Worm (Caenorhabditis elegans): Measurements from ENCODE around the gene ebp-3.
"Not testable (repeated sequence)": the region's sequence is repeated elsewhere in the genome, so short reads cannot be mapped to it uniquely, and the experiment has no call there.

Gene ebp-3

DNA sequence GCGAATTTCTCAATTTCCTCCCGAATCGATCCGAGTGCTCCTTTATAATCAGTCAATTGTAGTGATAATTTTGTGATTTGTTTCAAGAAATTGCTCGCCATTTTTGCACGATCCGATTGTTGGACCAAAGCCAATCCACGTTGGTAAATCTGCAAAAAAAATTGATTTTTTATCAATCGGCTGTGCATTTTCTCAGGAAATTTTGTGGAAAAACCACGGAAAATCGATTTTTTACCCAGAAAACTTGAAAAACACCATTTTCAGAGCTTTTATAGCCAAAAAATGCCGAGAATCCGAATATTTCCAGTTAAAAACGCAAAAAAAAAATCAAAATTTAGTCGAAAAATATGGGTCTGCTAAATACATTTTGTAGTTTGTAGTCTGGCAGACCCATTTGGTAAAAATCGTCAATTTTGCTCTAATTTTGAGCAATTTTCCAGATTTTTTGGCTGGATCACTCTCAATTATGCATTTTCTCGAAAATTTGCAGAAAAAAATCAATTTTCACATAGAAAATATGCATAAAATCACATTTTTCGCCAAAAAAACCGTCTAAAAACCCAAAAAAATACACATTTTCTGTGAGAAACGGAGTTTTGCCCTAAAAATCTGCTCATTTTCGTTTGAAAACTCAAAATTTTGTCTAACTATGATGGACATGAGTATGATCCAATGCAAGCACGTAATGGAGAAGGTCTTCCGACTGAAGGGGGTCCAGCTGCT is at the start of gene ebp-3, which contains the start of gene Y59A8B.25:
Gene ebp-3, plus strand, starts transcription at position 673 of the 723 bp plus-strand sequence.
Gene Y59A8B.25, minus strand, starts transcription at position 101 of the 723 bp plus-strand sequence.
- TF ChIP-seq madf-9 (GFP tag; conservative IDR thresholded peaks at IDR 0.05); nhr-6 (tag; optimal IDR thresholded peaks at IDR 0.05); madf-5 (GFP tag; IDR thresholded peaks at IDR 0.05): not testable (repeated sequence)

DNA sequence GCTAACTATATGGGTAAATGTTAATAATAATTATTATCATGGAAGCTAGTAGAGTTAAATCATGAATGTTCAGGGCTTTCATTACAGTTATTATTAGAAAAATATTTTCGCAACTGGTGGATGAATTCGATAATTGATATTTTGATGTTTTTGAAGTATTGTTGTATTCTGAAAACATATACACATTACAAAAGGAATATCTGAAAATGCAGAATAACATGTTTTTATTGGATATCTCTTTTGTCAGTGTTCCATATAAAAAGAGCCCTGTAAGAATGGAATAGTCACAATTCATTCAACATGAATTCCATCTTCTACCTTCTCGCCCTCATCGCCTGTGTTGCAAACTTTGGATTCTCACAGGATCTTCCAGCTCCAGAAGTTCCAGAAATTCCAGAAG is 48.8 kb upstream of the ebp-3 start, which contains the start of gene Y59A8B.19:
Gene Y59A8B.19, plus strand, starts transcription at position 301 of the 400 bp plus-strand sequence.
- not testable (repeated sequence) for TF ChIP-seq dpl-1 (GFP tag; optimal IDR thresholded peaks at IDR 0.05); ztf-7 (tag; optimal IDR thresholded peaks at IDR 0.05); php-3 (GFP tag; IDR thresholded peaks at IDR 0.05)

ce11 chrV:18008680-18009079 is 47.1 kb upstream of the ebp-3 start:
- TF ChIP-seq set-16 (GFP tag; IDR thresholded peaks at IDR 0.05) (peak; percentile 60), dmd-8 (GFP tag; IDR thresholded peaks at IDR 0.05) (no peak), zfp-2 (tag; optimal IDR thresholded peaks at IDR 0.05) (no peak)

- TF ChIP-seq aly-2 (tag; optimal IDR thresholded peaks at IDR 0.05); egl-43 (GFP tag; IDR thresholded peaks at IDR 0.05); daf-19 (GFP tag; conservative IDR thresholded peaks at IDR 0.05): not testable (repeated sequence)
These were observed 45.0 kb upstream of the ebp-3 start, which contains the start of gene Y59A8B.26 for ce11 chrV:18010737-18011136. Gene Y59A8B.26, minus strand, starts transcription at chrV:18010837.

DNA sequence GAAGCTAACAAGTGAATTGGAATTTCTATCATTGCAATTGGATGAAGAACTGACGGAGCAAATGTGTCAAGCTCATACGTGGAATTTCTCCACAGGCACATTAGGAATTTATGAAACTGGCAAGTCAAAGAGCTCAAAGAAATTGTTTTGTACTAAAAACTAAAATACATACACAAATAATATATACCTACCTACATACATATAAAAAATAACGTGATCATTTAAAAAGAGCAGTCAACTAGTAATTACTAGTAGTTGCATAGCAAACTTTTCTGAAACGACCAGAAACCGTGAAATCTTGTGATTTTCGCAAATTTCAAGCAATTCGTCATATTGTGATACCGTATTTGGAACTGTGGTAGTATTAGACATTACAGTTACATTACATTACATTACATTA is 41.7 kb upstream of the ebp-3 start, which contains the start of gene srh-133:
Gene srh-133, minus strand, starts transcription at position 101 of the 400 bp plus-strand sequence.
- no peak for TF ChIP-seq zfp-2 (tag; optimal IDR thresholded peaks at IDR 0.05)
- no peak for TF ChIP-seq fkh-10 (GFP tag; optimal IDR thresholded peaks at IDR 0.05)
- no peak for TF ChIP-seq lin-38 (GFP tag; IDR thresholded peaks at IDR 0.05)

- TF ChIP-seq nhr-6 (tag; optimal IDR thresholded peaks at IDR 0.05) (no peak), Y75B8A.6 (GFP tag; IDR thresholded peaks at IDR 0.05) (no peak), tag-97 (GFP tag; IDR thresholded peaks at IDR 0.05) (no peak), saeg-2 (GFP tag; IDR thresholded peaks at IDR 0.05) (no peak), mdt-29 (GFP tag; IDR thresholded peaks at IDR 0.05) (no peak), tra-1 (GFP tag; IDR thresholded peaks at IDR 0.05) (no peak), egl-27 (tag; optimal IDR thresholded peaks at IDR 0.05) (no peak), daf-19 (GFP tag; conservative IDR thresholded peaks at IDR 0.05) (no peak), ZK337.2 (GFP tag; IDR thresholded peaks at IDR 0.05) (no peak), php-3 (GFP tag; IDR thresholded peaks at IDR 0.05) (no peak), R02D3.7 (tag; optimal IDR thresholded peaks at IDR 0.05) (no peak), daf-16 (GFP tag; optimal IDR thresholded peaks at IDR 0.05) (no peak), daf-16 (tag; optimal IDR thresholded peaks at IDR 0.05) (no peak), snpc-1.2 (GFP tag; IDR thresholded peaks at IDR 0.05) (no peak)
These were observed 38.5 kb upstream of the ebp-3 start, which contains the start of gene srh-134 for ce11 chrV:18017226-18017625. Gene srh-134, minus strand, starts transcription at chrV:18017326.

DNA sequence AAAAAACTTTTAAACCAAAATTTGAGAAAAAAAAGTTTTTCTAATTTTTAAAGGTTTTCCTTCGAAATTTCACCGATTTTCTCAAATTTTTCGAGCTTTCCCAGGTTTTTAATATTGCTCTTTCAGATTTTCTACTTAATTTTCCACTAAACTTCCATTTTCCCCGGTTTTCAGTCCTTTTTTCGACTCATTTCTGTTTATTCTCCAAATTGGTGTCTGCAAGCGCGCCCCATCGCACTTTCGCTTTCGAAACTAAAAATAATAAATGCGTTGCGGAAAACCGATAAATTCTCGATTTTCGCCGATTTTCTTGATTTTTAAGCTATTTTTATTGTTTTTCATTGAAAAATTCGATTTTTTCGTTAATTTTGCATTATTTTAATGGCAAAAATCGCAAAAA is 34.3 kb upstream of the ebp-3 start:
- TF ChIP-seq nhr-28 (tag; optimal IDR thresholded peaks at IDR 0.05) (peak; percentile 19), ceh-32 (tag; optimal IDR thresholded peaks at IDR 0.05; ENCODE audit: poor library complexity) (no peak), dpl-1 (GFP tag; optimal IDR thresholded peaks at IDR 0.05) (peak; percentile 10)
